Worm (Caenorhabditis elegans): ENCODE data around the gene nep-17.

DNA sequence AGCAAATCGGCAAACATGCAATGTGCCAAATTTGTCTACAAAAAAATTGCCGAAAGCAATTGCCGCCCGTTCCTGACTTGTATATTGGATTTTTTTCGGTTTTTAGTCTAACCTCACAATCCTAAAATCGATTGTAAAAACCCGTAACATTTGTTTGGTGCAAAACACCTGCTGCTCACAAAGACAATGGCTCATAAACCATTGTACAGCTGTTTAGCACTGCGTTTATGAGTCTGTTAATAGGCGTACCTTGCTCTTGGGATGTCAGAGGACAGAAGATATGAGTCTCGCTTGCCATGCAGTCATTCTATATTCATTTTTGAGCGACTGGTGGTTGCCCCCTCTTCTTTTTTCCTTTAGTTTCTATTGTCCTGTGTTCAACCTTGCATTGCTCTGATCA lies 35.5 kb upstream of the nep-17 start, which contains the start of gene E01G4.5:
- TF ChIP-seq odd-2 (tag; optimal IDR thresholded peaks at IDR 0.05) = no peak
- no peak for TF ChIP-seq nfya-1 (tag; optimal IDR thresholded peaks at IDR 0.05)
- TF ChIP-seq unc-55 (GFP tag; optimal IDR thresholded peaks at IDR 0.05) = no peak
- TF ChIP-seq fkh-10 (GFP tag; optimal IDR thresholded peaks at IDR 0.05) = no peak
- TF ChIP-seq pha-4 (tag; optimal IDR thresholded peaks at IDR 0.05) = no peak
- no peak for TF ChIP-seq nhr-232 (tag; optimal IDR thresholded peaks at IDR 0.05)
- no peak for TF ChIP-seq ama-1 (optimal IDR thresholded peaks at IDR 0.05)
